Fruit fly (Drosophila melanogaster): ENCODE results near the gene Strump.

Strump gene

dm6 chr3L:16128481-16128972 is 6.7 kb downstream of the Strump start, which contains the start of gene Pgm1 (continued):
- TF ChIP-seq CG6175 (GFP tag; IDR thresholded peaks at IDR 0.05), result peak; percentile 42; the same call in 2 of the 3 replicates
- peak; percentile 89 for TF ChIP-seq GATAe (GFP tag; conservative IDR thresholded peaks at IDR 0.05)
- TF ChIP-seq CG10321 (GFP tag; IDR thresholded peaks at IDR 0.05), result no peak
- peak; percentile 78 for TF ChIP-seq CG14441 (GFP tag; IDR thresholded peaks at IDR 0.05)
- TF ChIP-seq CG9437 (GFP tag; optimal IDR thresholded peaks at IDR 0.05), result peak; percentile 41
- TF ChIP-seq Fer2 (tag; optimal IDR thresholded peaks at IDR 0.05), result peak; percentile 64
- peak; percentile 74; the same call in 2 of the 3 replicates for TF ChIP-seq sr (GFP tag; IDR thresholded peaks at IDR 0.05)
- TF ChIP-seq CG34224 (GFP tag; IDR thresholded peaks at IDR 0.05; ENCODE audit: partially characterized antibody), result 0 out of 3 replicates have a peak, but pooled peaks have one; percentile 31
- TF ChIP-seq Camta (GFP tag; optimal IDR thresholded peaks at IDR 0.05), result peak; percentile 85
- TF ChIP-seq Adf1 (GFP tag; IDR thresholded peaks at IDR 0.05), result peak; percentile 39; the same call in 1 of the 2 replicates
- peak; percentile 78 for TF ChIP-seq esg (GFP tag; conservative IDR thresholded peaks at IDR 0.05)
- peak; percentile 79 for TF ChIP-seq ab (GFP tag; optimal IDR thresholded peaks at IDR 0.05)
- TF ChIP-seq B-H1 (GFP tag; IDR thresholded peaks at IDR 0.05), result peak; percentile 66
- peak; percentile 77 for TF ChIP-seq CG32532 (GFP tag; IDR thresholded peaks at IDR 0.05)
- TF ChIP-seq PHDP (tag; optimal IDR thresholded peaks at IDR 0.05), result peak; percentile 86
- peak; percentile 68 for TF ChIP-seq Dek (tag; optimal IDR thresholded peaks at IDR 0.05)
- TF ChIP-seq Max (GFP tag; optimal IDR thresholded peaks at IDR 0.05), result peak; percentile 69
- TF ChIP-seq Rfx (GFP tag; IDR thresholded peaks at IDR 0.05), result peak; percentile 85
- peak; percentile 85 for TF ChIP-seq crc (GFP tag; optimal IDR thresholded peaks at IDR 0.05)
- TF ChIP-seq vfl (GFP tag; optimal IDR thresholded peaks at IDR 0.05), result peak; percentile 84
- peak; percentile 28; the same call in 1 of the 3 replicates for TF ChIP-seq ase (GFP tag; IDR thresholded peaks at IDR 0.05)
- peak; percentile 75 for TF ChIP-seq zen (tag; optimal IDR thresholded peaks at IDR 0.05)
- peak; percentile 73 for TF ChIP-seq CG1602 (GFP tag; optimal IDR thresholded peaks at IDR 0.05)
- peak; percentile 20; the same call in 1 of the 4 replicates for TF ChIP-seq Dll (GFP tag; IDR thresholded peaks at IDR 0.05; ENCODE audit: partially characterized antibody)
- TF ChIP-seq CG3281 (GFP tag; optimal IDR thresholded peaks at IDR 0.05), result peak; percentile 88
- TF ChIP-seq Chrac-16 (GFP tag; optimal IDR thresholded peaks at IDR 0.05), result peak; percentile 81
- peak; percentile 87 for TF ChIP-seq CG11398 (GFP tag; optimal IDR thresholded peaks at IDR 0.05)
- peak; percentile 70 for TF ChIP-seq CG10267 (tag; optimal IDR thresholded peaks at IDR 0.05)
- TF ChIP-seq Dip3 (GFP tag; optimal IDR thresholded peaks at IDR 0.05), result peak; percentile 84
- no peak for TF ChIP-seq Bgb (GFP tag; IDR thresholded peaks at IDR 0.05; ENCODE audit: partially characterized antibody)
- peak; percentile 88 for TF ChIP-seq slp2 (GFP tag; optimal IDR thresholded peaks at IDR 0.05)
- peak; percentile 90 for TF ChIP-seq ind (GFP tag; optimal IDR thresholded peaks at IDR 0.05)
- no peak for TF ChIP-seq Opbp (GFP tag; IDR thresholded peaks at IDR 0.05; ENCODE audit: partially characterized antibody)
- TF ChIP-seq CG18764 (GFP tag; optimal IDR thresholded peaks at IDR 0.05), result peak; percentile 74
- TF ChIP-seq Neu2 (GFP tag; optimal IDR thresholded peaks at IDR 0.05; ENCODE audit: borderline replicate concordance), result peak; percentile 73
- TF ChIP-seq bigmax (GFP tag; optimal IDR thresholded peaks at IDR 0.05), result no peak
- TF ChIP-seq Atf-2 (GFP tag; optimal IDR thresholded peaks at IDR 0.05), result peak; percentile 89
- TF ChIP-seq sima (GFP tag; optimal IDR thresholded peaks at IDR 0.05), result peak; percentile 70
- TF ChIP-seq CTCF (GFP tag; optimal IDR thresholded peaks at IDR 0.05), result no peak
- TF ChIP-seq CG17359 (tag; optimal IDR thresholded peaks at IDR 0.05), result peak; percentile 75
- peak; percentile 67 for TF ChIP-seq corto (GFP tag; optimal IDR thresholded peaks at IDR 0.05)
- TF ChIP-seq CG7271 (tag; optimal IDR thresholded peaks at IDR 0.05), result no peak
- TF ChIP-seq wek (GFP tag; optimal IDR thresholded peaks at IDR 0.05), result peak; percentile 73
- peak; percentile 63 for TF ChIP-seq salm (tag; optimal IDR thresholded peaks at IDR 0.05)
- no peak for TF ChIP-seq Sin3A (optimal IDR thresholded peaks at IDR 0.05)
- peak; percentile 51 for TF ChIP-seq CG15601 (tag; optimal IDR thresholded peaks at IDR 0.05)
- TF ChIP-seq CG2199 (GFP tag; IDR thresholded peaks at IDR 0.05), result no peak
- TF ChIP-seq zf30C (GFP tag; optimal IDR thresholded peaks at IDR 0.05), result no peak
- TF ChIP-seq dm (GFP tag; optimal IDR thresholded peaks at IDR 0.05), result peak; percentile 77
- peak; percentile 90 for TF ChIP-seq zfh2 (GFP tag; optimal IDR thresholded peaks at IDR 0.05)
- TF ChIP-seq Stat92E (GFP tag; optimal IDR thresholded peaks at IDR 0.05), result peak in 1 of 3 experiments; percentile 87
